Worm (Caenorhabditis elegans) whole organism, early embryonic: ENCODE data around the gene R11G11.16.

Source experiments
- aly-1 ChIP-seq: sonication (generic microtip); optimal IDR thresholded peaks from 2 replicates; lab custom pipeline; 2016; ENCODE audit warnings: missing genetic modification characterization, missing compliant biosample characterization
- ama-1 ChIP-seq: fragments of 150-350 bp; optimal IDR thresholded peaks from 2 replicates; lab custom pipeline; 2014
- ceh-13 ChIP-seq: fragments of 200-800 bp; sonication (Bioruptor generic); optimal IDR thresholded peaks from 2 replicates; lab custom pipeline; 2018; ENCODE audit warnings: mild to moderate bottlenecking, missing genetic modification characterization, missing compliant biosample characterization
- ets-7 ChIP-seq: sonication (generic microtip); optimal IDR thresholded peaks from 2 replicates; lab custom pipeline; 2016; ENCODE audit warnings: missing genotype, missing genetic modification characterization, missing compliant biosample characterization
- flt-1 ChIP-seq: fragments of 200-800 bp; sonication (Bioruptor generic); IDR thresholded peaks from 2 replicates; pipeline ENCODE4 v1.3.6; 2022; ENCODE audit warnings: missing genetic modification characterization, missing compliant biosample characterization
- hmg-4 ChIP-seq: fragments of 200-800 bp; sonication (Bioruptor generic); optimal IDR thresholded peaks from 2 replicates; lab custom pipeline; 2018; ENCODE audit warnings: mild to moderate bottlenecking, missing genetic modification characterization, missing compliant biosample characterization
- scrt-1 ChIP-seq: fragments of 200-800 bp; sonication (Bioruptor generic); IDR thresholded peaks from 2 replicates; pipeline ENCODE4 v1.3.6; 2022; ENCODE audit warnings: missing genetic modification characterization, missing compliant biosample characterization
- tbx-37 ChIP-seq: fragments of 200-800 bp; sonication (Bioruptor generic); conservative IDR thresholded peaks from 2 replicates; pipeline ENCODE4 v1.3.6; 2022; ENCODE audit warnings: missing genetic modification reagents, missing genetic modification characterization, missing compliant biosample characterization
- tra-4 ChIP-seq: sonication (generic microtip); optimal IDR thresholded peaks from 2 replicates; lab custom pipeline; 2017; ENCODE audit warnings: missing genetic modification characterization, missing compliant biosample characterization

DNA sequence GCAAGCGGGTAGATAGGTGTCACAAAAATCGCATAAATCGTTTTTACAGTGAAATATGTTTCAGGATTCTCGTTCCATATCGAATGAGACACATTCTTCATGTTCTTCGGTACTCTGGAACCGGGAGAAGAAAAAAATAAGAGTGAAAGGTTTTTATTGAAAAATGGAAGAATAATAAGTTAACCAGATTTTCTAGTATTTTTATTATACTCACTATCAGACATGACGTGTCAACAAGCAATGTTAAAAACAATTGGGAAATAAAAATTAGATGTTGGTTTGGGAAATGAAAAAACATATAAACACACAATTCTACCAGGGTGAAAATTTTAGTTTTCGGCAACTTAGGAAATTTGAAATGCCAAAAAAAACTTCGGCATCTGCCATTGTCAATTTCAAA, 12.5 kb downstream of the R11G11.16 start, which contains the start of gene srh-37:
- TF ChIP-seq ama-1 (lab: Kevin White, UChicago) (no peak), flt-1 (GFP tag; lab: Robert Waterston, UW) (no peak), hmg-4 (GFP tag; lab: Kevin White, UChicago) (no peak), ceh-13 (GFP tag; lab: Kevin White, UChicago) (no peak), scrt-1 (GFP tag; lab: Robert Waterston, UW) (no peak), tra-4 (tag; lab: Kevin White, UChicago) (no peak), ets-7 (tag; lab: Kevin White, UChicago) (no peak), aly-1 (tag; lab: Kevin White, UChicago) (no peak), tbx-37 (GFP tag; lab: Robert Waterston, UW) (no peak)
